Worm (Caenorhabditis elegans) whole organism, early embryonic: ENCODE results near the gene ceh-16.

Experiments used
- ama-1 ChIP-seq: fragments of 150-350 bp; optimal IDR thresholded peaks from 2 replicates; lab custom pipeline; 2014
- pes-1 ChIP-seq: fragments of 200-800 bp; sonication (Bioruptor generic); IDR thresholded peaks from 2 replicates; pipeline ENCODE4 v1.3.6; 2022; ENCODE audit warnings: missing genetic modification reagents, missing genetic modification characterization, missing compliant biosample characterization
- tbx-37 ChIP-seq: fragments of 200-800 bp; sonication (Bioruptor generic); conservative IDR thresholded peaks from 2 replicates; pipeline ENCODE4 v1.3.6; 2022; ENCODE audit warnings: missing genetic modification reagents, missing genetic modification characterization, missing compliant biosample characterization

- no peak for TF ChIP-seq pes-1
- no peak for TF ChIP-seq tbx-37 (GFP tag; lab: Robert Waterston, UW)
- no peak for TF ChIP-seq ama-1 (lab: Kevin White, UChicago)
Observed at ce11 chrIII:8579367-8579766, 43.2 kb upstream of the ceh-16 start.
